Fruit fly (Drosophila melanogaster) whole organism, embryonic: Measurements from ENCODE around the gene CG7656.

Experiments used
- Atf-2 ChIP-seq: fragments of 200-800 bp; sonication (Bioruptor generic); optimal IDR thresholded peaks from 2 replicates; lab custom pipeline; 2016; ENCODE audit warnings: missing biosample characterization, missing genetic modification characterization
- BEAF-32 ChIP-seq: fragments of 200-800 bp; sonication (Bioruptor generic); optimal IDR thresholded peaks from 3 replicates; lab custom pipeline; 2017; ENCODE audit warnings: missing biosample characterization, missing genetic modification characterization, mild to moderate bottlenecking, moderate library complexity, missing genetic modification reagents
- Bdp1 ChIP-seq: fragments of 200-800 bp; sonication (Bioruptor generic); optimal IDR thresholded peaks from 3 replicates; lab custom pipeline; 2016; ENCODE audit warnings: missing biosample characterization, missing genetic modification characterization
- Blimp-1 ChIP-seq: fragments of 200-800 bp; sonication (Bioruptor generic); optimal IDR thresholded peaks from 3 replicates; lab custom pipeline; 2018; ENCODE audit warnings: missing biosample characterization, missing genetic modification characterization, mild to moderate bottlenecking, moderate library complexity, missing genetic modification reagents
- CG10267 ChIP-seq: fragments of 200-800 bp; sonication (Bioruptor generic); optimal IDR thresholded peaks from 2 replicates; lab custom pipeline; 2018; ENCODE audit warnings: missing biosample characterization, mild to moderate bottlenecking, missing genetic modification characterization, moderate library complexity
- CG10366 ChIP-seq: fragments of 200-800 bp; sonication (Bioruptor generic); IDR thresholded peaks from 2 replicates; pipeline ENCODE4 v1.3.6; 2022; ENCODE audit warnings: missing biosample characterization, missing genetic modification characterization
- CG11085 ChIP-seq: fragments of 200-800 bp; sonication (Bioruptor generic); IDR thresholded peaks from 2 replicates; pipeline ENCODE4 v1.3.6; 2022; ENCODE audit warnings: missing biosample characterization, missing genetic modification characterization
- CG12071 ChIP-seq: fragments of 200-800 bp; sonication (Bioruptor generic); optimal IDR thresholded peaks from 3 replicates; lab custom pipeline; 2018; ENCODE audit warnings: missing biosample characterization, mild to moderate bottlenecking, missing genetic modification characterization
- CG13287 ChIP-seq: fragments of 200-800 bp; sonication (Bioruptor generic); IDR thresholded peaks from 2 replicates; pipeline ENCODE4 v1.3.6; 2022; ENCODE audit warnings: missing biosample characterization, missing genetic modification characterization; ENCODE audit not compliant: partially characterized antibody
- CG14965 ChIP-seq: fragments of 200-800 bp; sonication (Bioruptor generic); optimal IDR thresholded peaks from 2 replicates; lab custom pipeline; 2016; ENCODE audit warnings: missing biosample characterization, missing genetic modification characterization, borderline replicate concordance
- CG2889 ChIP-seq: fragments of 200-800 bp; sonication (Bioruptor generic); IDR thresholded peaks from 3 replicates; pipeline ENCODE4 v1.3.6; 2022; ENCODE audit warnings: missing biosample characterization, missing genetic modification characterization
- CG32532 ChIP-seq: fragments of 200-800 bp; sonication (Bioruptor generic); IDR thresholded peaks from 2 replicates; pipeline ENCODE4 v1.3.6; 2022; ENCODE audit warnings: missing biosample characterization, missing genetic modification characterization
- CG32767 ChIP-seq: fragments of 200-800 bp; sonication (Bioruptor generic); IDR thresholded peaks from 2 replicates; pipeline ENCODE4 v1.3.6; 2022; ENCODE audit warnings: missing biosample characterization, missing genetic modification characterization
- CG32772 ChIP-seq: fragments of 200-800 bp; sonication (Bioruptor generic); IDR thresholded peaks from 2 replicates; pipeline ENCODE4 v1.3.6; 2022; ENCODE audit warnings: missing biosample characterization, missing genetic modification characterization
- CG34376 ChIP-seq: fragments of 200-800 bp; sonication (Bioruptor generic); optimal IDR thresholded peaks from 2 replicates; lab custom pipeline; 2018; ENCODE audit warnings: missing biosample characterization, mild to moderate bottlenecking, missing genetic modification characterization
- CG6254 ChIP-seq: fragments of 200-800 bp; sonication (Bioruptor generic); optimal IDR thresholded peaks from 3 replicates; lab custom pipeline; 2017; ENCODE audit warnings: mild to moderate bottlenecking, missing biosample characterization, missing genetic modification reagents, missing genetic modification characterization
- CG7556 ChIP-seq: fragments of 200-800 bp; sonication (Bioruptor generic); optimal IDR thresholded peaks from 2 replicates; lab custom pipeline; 2017; ENCODE audit warnings: missing biosample characterization, mild to moderate bottlenecking, missing genetic modification characterization
- CG7745 ChIP-seq: fragments of 200-800 bp; sonication (Bioruptor generic); optimal IDR thresholded peaks from 2 replicates; lab custom pipeline; 2018; ENCODE audit warnings: missing biosample characterization, mild to moderate bottlenecking, missing genetic modification characterization, moderate library complexity
- CG8359 ChIP-seq: fragments of 200-800 bp; sonication (Bioruptor generic); optimal IDR thresholded peaks from 2 replicates; lab custom pipeline; 2017; ENCODE audit warnings: missing biosample characterization, mild to moderate bottlenecking, missing genetic modification characterization, borderline replicate concordance
- CG8478 ChIP-seq: fragments of >200 bp; optimal IDR thresholded peaks from 2 replicates; lab custom pipeline; 2018
- CG8924 ChIP-seq: fragments of 200-800 bp; optimal IDR thresholded peaks from 3 replicates; lab custom pipeline; 2019; ENCODE audit warnings: missing biosample characterization, mild to moderate bottlenecking, missing genetic modification characterization, moderate library complexity
- Dbx ChIP-seq: fragments of 200-800 bp; sonication (Bioruptor generic); IDR thresholded peaks from 3 replicates; pipeline ENCODE4 v1.3.6; 2022; ENCODE audit warnings: missing biosample characterization, missing genetic modification characterization
- Dek ChIP-seq: fragments of 200-800 bp; sonication (Bioruptor generic); optimal IDR thresholded peaks from 3 replicates; lab custom pipeline; 2019; ENCODE audit warnings: missing biosample characterization, mild to moderate bottlenecking, missing genetic modification characterization, moderate library complexity
- Fer2 ChIP-seq: fragments of 200-800 bp; sonication (Bioruptor generic); optimal IDR thresholded peaks from 2 replicates; lab custom pipeline; 2018; ENCODE audit warnings: missing biosample characterization, mild to moderate bottlenecking, missing genetic modification characterization, moderate library complexity
- Fer3 ChIP-seq: fragments of 200-800 bp; sonication (Bioruptor generic); optimal IDR thresholded peaks from 2 replicates; lab custom pipeline; 2018; ENCODE audit warnings: missing biosample characterization, mild to moderate bottlenecking, missing genetic modification characterization, moderate library complexity
- Hmx ChIP-seq: fragments of 200-800 bp; sonication (Bioruptor generic); optimal IDR thresholded peaks from 2 replicates; lab custom pipeline; 2016; ENCODE audit warnings: missing biosample characterization, missing genetic modification characterization
- Lim3 ChIP-seq: fragments of 200-800 bp; sonication (Bioruptor generic); IDR thresholded peaks from 2 replicates; pipeline ENCODE4 v1.3.6; 2022; ENCODE audit warnings: missing biosample characterization, missing genetic modification characterization
- MBD-R2 ChIP-seq: fragments of 200-800 bp; sonication (Bioruptor generic); IDR thresholded peaks from 2 replicates; pipeline ENCODE4 v1.3.6; 2022; ENCODE audit warnings: missing biosample characterization, missing genetic modification characterization
- Meics ChIP-seq: fragments of 200-800 bp; sonication (Bioruptor generic); optimal IDR thresholded peaks from 2 replicates; lab custom pipeline; 2017; ENCODE audit warnings: missing biosample characterization, mild to moderate bottlenecking, missing genetic modification characterization
- Oaz ChIP-seq: fragments of 200-800 bp; sonication (Bioruptor generic); IDR thresholded peaks from 2 replicates; pipeline ENCODE4 v1.3.6; 2022; ENCODE audit warnings: missing biosample characterization, missing genetic modification characterization
- al ChIP-seq: fragments of 200-800 bp; sonication (Bioruptor generic); IDR thresholded peaks from 2 replicates; pipeline ENCODE4 v1.3.6; 2022; ENCODE audit warnings: missing biosample characterization, missing genetic modification characterization
- ase ChIP-seq: fragments of 200-800 bp; sonication (Bioruptor generic); IDR thresholded peaks from 3 replicates; pipeline ENCODE4 v1.3.6; 2022; ENCODE audit warnings: missing biosample characterization, missing genetic modification characterization
- bsh ChIP-seq, 2 experiments: fragments of 200-800 bp; sonication (Bioruptor generic); optimal IDR thresholded peaks; 2 replicates each; lab custom pipeline; 2017 to 2018; ENCODE audit warnings: mild to moderate bottlenecking in 2 of 2, missing biosample characterization in 2 of 2, missing genetic modification characterization in 2 of 2, moderate library complexity in 1 of 2
- ci ChIP-seq: fragments of 200-800 bp; sonication (Bioruptor generic); IDR thresholded peaks from 3 replicates; pipeline ENCODE4 v1.3.6; 2022; ENCODE audit warnings: missing biosample characterization, missing genetic modification characterization
- disco-r ChIP-seq: fragments of 200-800 bp; sonication (Bioruptor generic); optimal IDR thresholded peaks from 2 replicates; lab custom pipeline; 2016; ENCODE audit warnings: missing biosample characterization, missing genetic modification characterization
- gcm ChIP-seq: fragments of 200-800 bp; sonication (Bioruptor generic); optimal IDR thresholded peaks from 2 replicates; lab custom pipeline; 2019; ENCODE audit warnings: missing biosample characterization, mild to moderate bottlenecking, missing genetic modification characterization, moderate library complexity
- kah ChIP-seq: fragments of 200-800 bp; sonication (Bioruptor generic); optimal IDR thresholded peaks from 2 replicates; lab custom pipeline; 2018; ENCODE audit warnings: missing biosample characterization, mild to moderate bottlenecking, missing genetic modification characterization
- kni ChIP-seq: fragments of 200-800 bp; sonication (Bioruptor generic); optimal IDR thresholded peaks from 3 replicates; lab custom pipeline; 2017; ENCODE audit warnings: mild to moderate bottlenecking, missing biosample characterization, missing genetic modification reagents, missing genetic modification characterization
- nerfin-1 ChIP-seq: fragments of 200-800 bp; sonication (Bioruptor generic); optimal IDR thresholded peaks from 3 replicates; lab custom pipeline; 2019; ENCODE audit warnings: missing biosample characterization, mild to moderate bottlenecking, missing genetic modification characterization, moderate library complexity
- phol ChIP-seq: fragments of 200-800 bp; sonication (Bioruptor generic); optimal IDR thresholded peaks from 3 replicates; lab custom pipeline; 2018; ENCODE audit warnings: missing biosample characterization, mild to moderate bottlenecking, missing genetic modification characterization, moderate library complexity
- sens ChIP-seq: fragments of 200-800 bp; sonication (Bioruptor generic); peaks from one replicate; lab custom pipeline; 2016; ENCODE audit warnings: missing biosample characterization, missing genetic modification characterization
- ssp ChIP-seq: fragments of 200-800 bp; sonication (Bioruptor generic); IDR thresholded peaks from 2 replicates; pipeline ENCODE4 v1.3.6; 2022; ENCODE audit warnings: missing biosample characterization, missing genetic modification characterization
- tap ChIP-seq: fragments of 200-800 bp; optimal IDR thresholded peaks from 3 replicates; lab custom pipeline; 2019; ENCODE audit warnings: missing biosample characterization, mild to moderate bottlenecking, missing genetic modification characterization, moderate library complexity
- twi ChIP-seq: fragments of 200-800 bp; optimal IDR thresholded peaks from 2 replicates; lab custom pipeline; 2019; ENCODE audit warnings: missing biosample characterization, mild to moderate bottlenecking, missing genetic modification characterization, moderate library complexity
- unc-4 ChIP-seq: fragments of 200-800 bp; sonication (Bioruptor generic); IDR thresholded peaks from 2 replicates; pipeline ENCODE4 v1.3.6; 2022; ENCODE audit warnings: missing biosample characterization, missing genetic modification characterization; ENCODE audit not compliant: partially characterized antibody
- usp ChIP-seq: fragments of >200 bp; optimal IDR thresholded peaks from 2 replicates; lab custom pipeline; 2017; ENCODE audit warnings: missing biosample characterization, missing genetic modification characterization
- vnd ChIP-seq: fragments of 200-800 bp; sonication (Bioruptor generic); IDR thresholded peaks from 3 replicates; pipeline ENCODE4 v1.3.6; 2022; ENCODE audit warnings: missing biosample characterization, missing genetic modification characterization; ENCODE audit not compliant: partially characterized antibody
- wdn ChIP-seq: fragments of 200-800 bp; sonication (Bioruptor generic); IDR thresholded peaks from 2 replicates; pipeline ENCODE4 v1.3.6; 2022; ENCODE audit warnings: missing biosample characterization, missing genetic modification characterization
- zen2 ChIP-seq: fragments of 200-800 bp; sonication (Bioruptor generic); IDR thresholded peaks from 3 replicates; pipeline ENCODE4 v1.3.6; 2022; ENCODE audit warnings: missing biosample characterization, missing genetic modification characterization; ENCODE audit not compliant: partially characterized antibody

The CG7656 gene

DNA sequence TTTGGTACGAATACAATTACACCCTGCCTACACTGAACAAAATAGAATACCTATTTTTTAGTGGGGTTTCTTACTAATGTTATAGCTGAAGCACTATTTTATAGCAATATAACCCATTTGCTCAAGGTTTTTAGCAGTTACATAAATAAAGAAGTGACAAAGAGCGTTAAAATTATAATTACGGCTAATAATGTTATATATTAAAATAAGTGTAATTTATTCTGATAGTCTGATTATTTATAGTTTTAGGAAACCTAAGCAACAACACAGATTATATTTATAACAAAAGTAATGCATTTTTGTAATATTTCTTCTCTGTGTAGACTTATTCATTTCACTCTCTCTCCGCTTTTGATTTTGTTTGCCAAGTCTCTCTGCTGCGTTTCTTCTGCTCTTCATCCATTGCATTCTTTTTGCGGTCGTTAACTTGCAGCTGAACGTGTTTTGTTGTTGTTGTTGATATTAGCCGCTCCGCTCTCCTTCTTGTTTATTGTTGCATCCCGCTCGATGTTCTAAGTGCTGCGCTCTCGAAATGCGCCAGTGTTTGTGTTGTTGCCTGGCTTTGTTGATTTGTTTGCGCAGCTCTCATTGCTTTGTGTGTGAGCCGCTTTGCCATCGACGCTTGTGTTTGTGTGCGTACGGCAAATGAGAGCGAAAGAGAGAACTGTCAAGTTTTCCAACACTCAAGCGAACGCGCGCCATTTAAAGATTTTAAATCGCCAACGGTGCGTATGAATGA is 37.9 kb upstream of the CG7656 start (continued):
- TF ChIP-seq kah (GFP tag; lab: Kevin White, UChicago) = peak; percentile 52
- peak; percentile 92 for TF ChIP-seq Dek (tag; lab: Kevin White, UChicago)
- peak; percentile 84 for TF ChIP-seq tap (tag; lab: Kevin White, UChicago)
- peak; percentile 90 for TF ChIP-seq Meics (GFP tag; lab: Kevin White, UChicago)
- TF ChIP-seq Bdp1 (GFP tag; lab: Kevin White, UChicago) = no peak
- peak; percentile 72 for TF ChIP-seq CG10366 (GFP tag; lab: Robert Waterston, UW)
- TF ChIP-seq vnd (GFP tag; lab: Robert Waterston, UW) = no peak
- TF ChIP-seq Atf-2 (GFP tag; lab: Kevin White, UChicago) = peak; percentile 20
- peak; percentile 79 for TF ChIP-seq ssp
- TF ChIP-seq nerfin-1 (tag; lab: Kevin White, UChicago) = peak; percentile 90
- TF ChIP-seq unc-4 (GFP tag; lab: Robert Waterston, UW) = no peak
- TF ChIP-seq CG8478 = no peak
- TF ChIP-seq CG11085 = peak; percentile 55; the same call in 1 of the 2 replicates
- TF ChIP-seq CG32767 (GFP tag; lab: Robert Waterston, UW) = peak; percentile 80
- TF ChIP-seq Blimp-1 (GFP tag; lab: Kevin White, UChicago) = peak; percentile 95
- peak; percentile 66 for TF ChIP-seq Oaz (GFP tag; lab: Robert Waterston, UW)
- no peak for TF ChIP-seq CG7745 (tag; lab: Kevin White, UChicago)
- TF ChIP-seq CG14965 (GFP tag; lab: Kevin White, UChicago) = no peak
- peak; percentile 88 for TF ChIP-seq CG32532
- TF ChIP-seq BEAF-32 (GFP tag; lab: Kevin White, UChicago) = no peak
- TF ChIP-seq CG13287 (GFP tag; lab: Robert Waterston, UW) = no peak; the same call in 1 of the 2 replicates
- TF ChIP-seq zen2 (GFP tag; lab: Robert Waterston, UW) = no peak
- no peak for TF ChIP-seq CG34376 (GFP tag; lab: Kevin White, UChicago)
- TF ChIP-seq CG7556 (GFP tag; lab: Kevin White, UChicago) = peak; percentile 95
- TF ChIP-seq CG6254 (GFP tag; lab: Kevin White, UChicago) = peak; percentile 87
- TF ChIP-seq al (GFP tag; lab: Robert Waterston, UW) = peak; percentile 88
- TF ChIP-seq Hmx (GFP tag; lab: Kevin White, UChicago) = peak; percentile 44
- TF ChIP-seq Dbx (GFP tag; lab: Robert Waterston, UW) = peak; percentile 71; the same call in 2 of the 3 replicates
- peak; percentile 48; the same call in 1 of the 2 replicates for TF ChIP-seq wdn (GFP tag; lab: Robert Waterston, UW)
- peak; percentile 86 to 94 for TF ChIP-seq bsh (GFP tag; optimal IDR thresholded peaks at IDR 0.05; lab: Kevin White, UChicago)
- no peak for TF ChIP-seq disco-r (GFP tag; lab: Kevin White, UChicago)
- peak; percentile 85 for TF ChIP-seq CG10267 (tag; lab: Kevin White, UChicago)
- TF ChIP-seq ci (GFP tag; lab: Robert Waterston, UW) = peak; percentile 72
- TF ChIP-seq Lim3 (GFP tag; lab: Robert Waterston, UW) = no peak
- TF ChIP-seq CG8359 (GFP tag; lab: Kevin White, UChicago) = peak; percentile 56
- TF ChIP-seq Fer3 = peak; percentile 88
- peak; percentile 77 for TF ChIP-seq CG12071 (GFP tag; lab: Kevin White, UChicago)
- no peak for TF ChIP-seq MBD-R2
- TF ChIP-seq phol = peak; percentile 97
- TF ChIP-seq usp (GFP tag; lab: Kevin White, UChicago) = no peak
- peak; percentile 81 for TF ChIP-seq CG32772 (GFP tag; lab: Robert Waterston, UW)
- peak; percentile 79 for TF ChIP-seq ase (GFP tag; lab: Robert Waterston, UW)
- peak; percentile 59 for TF ChIP-seq CG2889 (GFP tag; lab: Robert Waterston, UW)
- peak; percentile 93 for TF ChIP-seq sens (GFP tag; lab: Kevin White, UChicago)
- TF ChIP-seq CG8924 = peak; percentile 95
- peak; percentile 72 for TF ChIP-seq Fer2 (tag; lab: Kevin White, UChicago)
- peak; percentile 80 for TF ChIP-seq kni (GFP tag; lab: Kevin White, UChicago)
- peak; percentile 91 for TF ChIP-seq gcm (GFP tag; lab: Kevin White, UChicago)
- TF ChIP-seq twi (tag; lab: Kevin White, UChicago) = peak; percentile 84
